Worm (Caenorhabditis elegans) whole organism, late embryonic: ENCODE data around the gene odd-1.
A peak's percentile ranks its signal among the peaks of the same experiment; 100 is the strongest.

Source experiments
- F13H6.1 ChIP-seq: sonication (generic microtip); optimal IDR thresholded peaks from 2 replicates; lab custom pipeline; 2016; ENCODE audit warnings: missing genetic modification characterization, missing compliant biosample characterization
- T23F11.4 ChIP-seq: fragments of 200-800 bp; sonication (Bioruptor generic); optimal IDR thresholded peaks from 2 replicates; lab custom pipeline; 2018; ENCODE audit warnings: mild to moderate bottlenecking, missing genetic modification characterization, missing compliant biosample characterization
- ama-1 ChIP-seq: fragments of 150-350 bp; optimal IDR thresholded peaks from 2 replicates; lab custom pipeline; 2014
- ceh-14 ChIP-seq: sonication (generic microtip); optimal IDR thresholded peaks from 2 replicates; lab custom pipeline; 2016; ENCODE audit warnings: missing genotype, missing genetic modification characterization, missing compliant biosample characterization
- ceh-19 ChIP-seq: fragments of 200-800 bp; sonication (Bioruptor generic); optimal IDR thresholded peaks from 2 replicates; lab custom pipeline; 2018; ENCODE audit warnings: mild to moderate bottlenecking, missing genetic modification characterization, missing compliant biosample characterization
- ceh-2 ChIP-seq: sonication (generic microtip); optimal IDR thresholded peaks from 2 replicates; lab custom pipeline; 2016; ENCODE audit warnings: missing genotype, missing genetic modification characterization, missing compliant biosample characterization
- ceh-22 ChIP-seq: sonication (generic microtip); optimal IDR thresholded peaks from 2 replicates; lab custom pipeline; 2017; ENCODE audit warnings: missing biosample characterization, missing genetic modification characterization
- ceh-30 ChIP-seq: fragments of 150-350 bp; optimal IDR thresholded peaks from 2 replicates; lab custom pipeline; 2014; ENCODE audit warnings: missing biosample characterization, missing genetic modification characterization
- ceh-34 ChIP-seq: sonication (generic microtip); optimal IDR thresholded peaks from 2 replicates; lab custom pipeline; 2016; ENCODE audit warnings: mild to moderate bottlenecking, missing genetic modification characterization, missing compliant biosample characterization
- ceh-6 ChIP-seq: fragments of 200-800 bp; sonication (Bioruptor generic); optimal IDR thresholded peaks from 2 replicates; lab custom pipeline; 2018; ENCODE audit warnings: mild to moderate bottlenecking, missing genetic modification characterization, missing compliant biosample characterization
- ceh-9 ChIP-seq: sonication (generic microtip); optimal IDR thresholded peaks from 2 replicates; lab custom pipeline; 2016; ENCODE audit warnings: mild to moderate bottlenecking, missing genetic modification characterization, inconsistent platforms, missing compliant biosample characterization
- che-1 ChIP-seq: sonication (generic microtip); optimal IDR thresholded peaks from 2 replicates; lab custom pipeline; 2016; ENCODE audit warnings: mild to moderate bottlenecking, missing genetic modification characterization, missing compliant biosample characterization
- elt-2 ChIP-seq: sonication (generic microtip); optimal IDR thresholded peaks from 2 replicates; lab custom pipeline; 2016; ENCODE audit warnings: missing genetic modification reagents, missing genetic modification characterization, missing compliant biosample characterization
- elt-4 ChIP-seq: sonication (generic microtip); optimal IDR thresholded peaks from 2 replicates; lab custom pipeline; 2016; ENCODE audit warnings: missing genetic modification characterization, missing compliant biosample characterization
- eyg-1 ChIP-seq: sonication (generic microtip); optimal IDR thresholded peaks from 2 replicates; lab custom pipeline; 2016; ENCODE audit warnings: missing genotype, missing genetic modification characterization, missing compliant biosample characterization
- fkh-6 ChIP-seq: sonication (generic microtip); optimal IDR thresholded peaks from 2 replicates; lab custom pipeline; 2016; ENCODE audit warnings: missing genetic modification characterization, missing compliant biosample characterization
- gmeb-2 ChIP-seq: sonication (generic microtip); optimal IDR thresholded peaks from 2 replicates; lab custom pipeline; 2016; ENCODE audit warnings: missing genetic modification characterization, inconsistent platforms, missing compliant biosample characterization
- hlh-30 ChIP-seq: sonication (generic microtip); optimal IDR thresholded peaks from 2 replicates; lab custom pipeline; 2017; ENCODE audit warnings: antibody characterized with exemption, missing genetic modification characterization, missing compliant biosample characterization; ENCODE audit not compliant: insufficient read depth
- lin-11 ChIP-seq: fragments of 200-800 bp; sonication (Bioruptor generic); optimal IDR thresholded peaks from 2 replicates; lab custom pipeline; 2018; ENCODE audit warnings: mild to moderate bottlenecking, missing genetic modification characterization, missing compliant biosample characterization
- nhr-11 ChIP-seq: fragments of 150-350 bp; optimal IDR thresholded peaks from 2 replicates; lab custom pipeline; 2014; ENCODE audit warnings: missing biosample characterization, missing genetic modification characterization
- npax-4 ChIP-seq: sonication (generic microtip); optimal IDR thresholded peaks from 2 replicates; lab custom pipeline; 2016; ENCODE audit warnings: missing genetic modification characterization, missing compliant biosample characterization
- odd-2 ChIP-seq: sonication (generic microtip); optimal IDR thresholded peaks from 2 replicates; lab custom pipeline; 2017; ENCODE audit warnings: antibody characterized with exemption, mild to moderate bottlenecking, missing genetic modification characterization, missing compliant biosample characterization
- pros-1 ChIP-seq: fragments of 150-350 bp; optimal IDR thresholded peaks from 2 replicates; lab custom pipeline; 2014; ENCODE audit warnings: missing biosample characterization, missing genetic modification reagents, missing genetic modification characterization
- ref-2 ChIP-seq: sonication (generic microtip); optimal IDR thresholded peaks from 2 replicates; lab custom pipeline; 2016; ENCODE audit warnings: missing genetic modification characterization, missing compliant biosample characterization
- sdc-2 ChIP-seq: sonication (generic microtip); optimal IDR thresholded peaks from 2 replicates; lab custom pipeline; 2016; ENCODE audit warnings: missing genotype, missing genetic modification characterization, missing compliant biosample characterization
- sox-4 ChIP-seq: sonication (generic microtip); optimal IDR thresholded peaks from 2 replicates; lab custom pipeline; 2017; ENCODE audit warnings: mild to moderate bottlenecking, missing genetic modification characterization, inconsistent platforms, missing compliant biosample characterization
- tbx-2 ChIP-seq: sonication (generic microtip); optimal IDR thresholded peaks from 2 replicates; lab custom pipeline; 2016; ENCODE audit warnings: missing genetic modification characterization, missing compliant biosample characterization
- tbx-7 ChIP-seq: sonication (generic microtip); optimal IDR thresholded peaks from 2 replicates; lab custom pipeline; 2016; ENCODE audit warnings: missing genotype, missing genetic modification characterization, missing compliant biosample characterization
- unc-3 ChIP-seq, 2 experiments: fragments of 200-800 bp in 1 of 2; sonication (Bioruptor generic) in 1 of 2; sonication (generic microtip) in 1 of 2; conservative IDR thresholded peaks in 1 of 2; optimal IDR thresholded peaks in 1 of 2; 2 replicates each; pipeline versions ENCODE4 v1.3.6 to Lab custom; 2016 to 2022; ENCODE audit warnings: missing compliant biosample characterization in 2 of 2, missing genetic modification characterization in 2 of 2, missing genetic modification reagents in 1 of 2
- unc-42 ChIP-seq: sonication (generic microtip); optimal IDR thresholded peaks from 2 replicates; lab custom pipeline; 2016; ENCODE audit warnings: missing genotype, missing genetic modification characterization, missing compliant biosample characterization
- unc-55 ChIP-seq: sonication (generic microtip); optimal IDR thresholded peaks from 2 replicates; lab custom pipeline; 2017; ENCODE audit warnings: missing biosample characterization, missing genetic modification reagents, missing genetic modification characterization
- unc-86 ChIP-seq: sonication (generic microtip); optimal IDR thresholded peaks from 2 replicates; lab custom pipeline; 2016; ENCODE audit warnings: missing genetic modification characterization, missing compliant biosample characterization

The odd-1 gene

ce11 chrIII:7138178-7138577 is 30.1 kb downstream of the odd-1 start, which contains the start of gene B0280.11:
B0280.11 (minus strand) TSS chrIII:7138278.
- TF ChIP-seq elt-4 (tag; lab: Kevin White, UChicago) (no peak), sdc-2 (no peak), ceh-6 (GFP tag; lab: Kevin White, UChicago) (no peak), odd-2 (tag; lab: Kevin White, UChicago) (no peak), che-1 (no peak), ama-1 (lab: Kevin White, UChicago) (no peak), T23F11.4 (GFP tag; lab: Kevin White, UChicago) (no peak), ceh-2 (no peak), ceh-30 (no peak), ceh-34 (no peak), gmeb-2 (no peak), unc-86 (tag; lab: Kevin White, UChicago) (no peak), tbx-7 (tag; lab: Kevin White, UChicago) (no peak), lin-11 (tag; lab: Kevin White, UChicago) (no peak), ceh-19 (GFP tag; lab: Kevin White, UChicago) (no peak), unc-3 (GFP tag; conservative IDR thresholded peaks at IDR 0.05; lab: Robert Waterston, UW) (no peak), unc-3 (tag; optimal IDR thresholded peaks at IDR 0.05; lab: Kevin White, UChicago) (no peak), npax-4 (tag; lab: Kevin White, UChicago) (no peak), elt-2 (tag; lab: Kevin White, UChicago) (no peak), unc-55 (no peak)

ce11 chrIII:7140228-7140710 is 32.2 kb downstream of the odd-1 start:
- TF ChIP-seq hlh-30 (peak; percentile 59), ama-1 (lab: Kevin White, UChicago) (peak; percentile 58), ref-2 (tag; lab: Kevin White, UChicago) (peak; percentile 13), ceh-14 (tag; lab: Kevin White, UChicago) (no peak)
- TF ChIP-seq, all 69 proteins: peak for 3

- peak; percentile 11 for TF ChIP-seq elt-2 (tag; lab: Kevin White, UChicago)
- no peak for TF ChIP-seq F13H6.1 (tag; lab: Kevin White, UChicago)
- TF ChIP-seq ama-1 (lab: Kevin White, UChicago), result peak; percentile 87
- TF ChIP-seq, all 69 proteins: peak for 2
These were observed 33.2 kb downstream of the odd-1 start for ce11 chrIII:7141285-7141715.

ce11 chrIII:7142172-7142601 is 34.1 kb downstream of the odd-1 start:
- TF ChIP-seq nhr-11 (no peak), unc-42 (tag; lab: Kevin White, UChicago) (no peak), sox-4 (tag; lab: Kevin White, UChicago) (no peak), hlh-30 (peak; percentile 25), pros-1 (tag; lab: Kevin White, UChicago) (no peak), eyg-1 (no peak), che-1 (no peak), tbx-2 (tag; lab: Kevin White, UChicago) (no peak), elt-4 (tag; lab: Kevin White, UChicago) (no peak), ama-1 (lab: Kevin White, UChicago) (peak; percentile 39), ceh-22 (no peak), unc-55 (no peak), unc-3 (GFP tag; conservative IDR thresholded peaks at IDR 0.05; lab: Robert Waterston, UW) (no peak), unc-3 (tag; optimal IDR thresholded peaks at IDR 0.05; lab: Kevin White, UChicago) (no peak), fkh-6 (tag; lab: Kevin White, UChicago) (no peak), ceh-14 (tag; lab: Kevin White, UChicago) (no peak), lin-11 (tag; lab: Kevin White, UChicago) (no peak), odd-2 (tag; lab: Kevin White, UChicago) (no peak)
- TF ChIP-seq, all 69 proteins: peak for 2

- peak; percentile 59 for TF ChIP-seq unc-42 (tag; lab: Kevin White, UChicago)
- no peak for TF ChIP-seq ceh-9 (tag; lab: Kevin White, UChicago)
These were observed 36.6 kb downstream of the odd-1 start, which contains the start of gene glr-2 for ce11 chrIII:7144749-7145148. glr-2 (minus strand) TSS chrIII:7144959.
